Fruit fly (Drosophila melanogaster) whole organism, embryonic: ENCODE results near the gene CG7653.
A peak's percentile ranks its signal among the peaks of the same experiment; 100 is the strongest.

ENCODE experiments used
- CG10274 ChIP-seq: fragments of 200-800 bp; sonication (Bioruptor generic); optimal IDR thresholded peaks from 3 replicates; lab custom pipeline; 2017; ENCODE audit warnings: missing biosample characterization, mild to moderate bottlenecking, missing genetic modification characterization
- CG12659 ChIP-seq: fragments of 200-800 bp; sonication (Bioruptor generic); optimal IDR thresholded peaks from 3 replicates; lab custom pipeline; 2017; ENCODE audit warnings: mild to moderate bottlenecking, missing biosample characterization, missing genetic modification reagents, missing genetic modification characterization
- CG13424 ChIP-seq: fragments of 200-800 bp; sonication (Bioruptor generic); optimal IDR thresholded peaks from 2 replicates; lab custom pipeline; 2019; ENCODE audit warnings: missing biosample characterization, mild to moderate bottlenecking, missing genetic modification characterization, moderate library complexity
- CG15601 ChIP-seq: fragments of 200-800 bp; sonication (Bioruptor generic); optimal IDR thresholded peaks from 3 replicates; lab custom pipeline; 2019; ENCODE audit warnings: missing biosample characterization, mild to moderate bottlenecking, missing genetic modification characterization, moderate library complexity
- CG1603 ChIP-seq: fragments of 200-800 bp; sonication (Bioruptor generic); optimal IDR thresholded peaks from 2 replicates; lab custom pipeline; 2019; ENCODE audit warnings: missing biosample characterization, mild to moderate bottlenecking, missing genetic modification characterization, moderate library complexity
- CG16815 ChIP-seq: fragments of 200-800 bp; sonication (Bioruptor generic); optimal IDR thresholded peaks from 3 replicates; lab custom pipeline; 2017; ENCODE audit warnings: missing biosample characterization, mild to moderate bottlenecking, missing genetic modification characterization
- CG16863 ChIP-seq: fragments of 200-800 bp; sonication (Bioruptor generic); optimal IDR thresholded peaks from 3 replicates; lab custom pipeline; 2016; ENCODE audit warnings: missing biosample characterization, missing genetic modification characterization
- CG18476 ChIP-seq: fragments of 200-800 bp; sonication (Bioruptor generic); optimal IDR thresholded peaks from 2 replicates; lab custom pipeline; 2016; ENCODE audit warnings: missing biosample characterization, mild to moderate bottlenecking, missing genetic modification characterization
- CG2712 ChIP-seq: fragments of 200-800 bp; optimal IDR thresholded peaks from 3 replicates; lab custom pipeline; 2019; ENCODE audit warnings: missing biosample characterization, mild to moderate bottlenecking, missing genetic modification characterization, moderate library complexity
- CG31224 ChIP-seq: fragments of 200-800 bp; sonication (Bioruptor generic); IDR thresholded peaks from 2 replicates; pipeline ENCODE4 v1.3.6; 2022; ENCODE audit warnings: missing biosample characterization, missing genetic modification characterization
- CG6272 ChIP-seq: fragments of 200-800 bp; sonication (Bioruptor generic); IDR thresholded peaks from 2 replicates; pipeline ENCODE4 v1.3.6; 2022; ENCODE audit warnings: missing biosample characterization, missing genetic modification characterization
- CG8290 ChIP-seq, 3 experiments: fragments of 200-800 bp; sonication (Bioruptor generic); optimal IDR thresholded peaks; 2 replicates each; lab custom pipeline; 2016 to 2019; ENCODE audit warnings: missing biosample characterization in 3 of 3, missing genetic modification characterization in 3 of 3, mild to moderate bottlenecking in 2 of 3, moderate library complexity in 1 of 3
- CG9817 ChIP-seq: fragments of 200-800 bp; sonication (Bioruptor generic); optimal IDR thresholded peaks from 2 replicates; lab custom pipeline; 2018; ENCODE audit warnings: missing biosample characterization, mild to moderate bottlenecking, missing genetic modification characterization, moderate library complexity
- CHES-1-like ChIP-seq: fragments of 200-800 bp; sonication (Bioruptor generic); optimal IDR thresholded peaks from 2 replicates; lab custom pipeline; 2016; ENCODE audit warnings: missing biosample characterization, missing genetic modification characterization
- Dbx ChIP-seq: fragments of 200-800 bp; sonication (Bioruptor generic); IDR thresholded peaks from 3 replicates; pipeline ENCODE4 v1.3.6; 2022; ENCODE audit warnings: missing biosample characterization, missing genetic modification characterization
- ERR ChIP-seq: fragments of 200-800 bp; sonication (Bioruptor generic); optimal IDR thresholded peaks from 2 replicates; lab custom pipeline; 2016; ENCODE audit warnings: missing biosample characterization, missing genetic modification characterization
- Fer1 ChIP-seq: fragments of 200-800 bp; sonication (Bioruptor generic); optimal IDR thresholded peaks from 2 replicates; lab custom pipeline; 2017; ENCODE audit warnings: missing biosample characterization, mild to moderate bottlenecking, missing genetic modification characterization
- H15 ChIP-seq: fragments of 200-800 bp; sonication (Bioruptor generic); IDR thresholded peaks from 3 replicates; pipeline ENCODE4 v1.3.6; 2022; ENCODE audit warnings: missing biosample characterization, missing genetic modification characterization
- Hand ChIP-seq: fragments of 200-800 bp; sonication (Bioruptor generic); optimal IDR thresholded peaks from 2 replicates; lab custom pipeline; 2017; ENCODE audit warnings: mild to moderate bottlenecking, missing biosample characterization, missing genetic modification reagents, missing genetic modification characterization
- Hr78 ChIP-seq, 2 experiments: fragments of 200-800 bp in 1 of 2; fragments of >200 bp in 1 of 2; sonication (Bioruptor generic) in 1 of 2; optimal IDR thresholded peaks; 2 replicates each; lab custom pipeline; 2017 to 2019; ENCODE audit warnings: missing biosample characterization in 2 of 2, missing genetic modification characterization in 2 of 2, mild to moderate bottlenecking in 1 of 2, moderate library complexity in 1 of 2
- Myb ChIP-seq: fragments of 200-800 bp; sonication (Bioruptor generic); optimal IDR thresholded peaks from 2 replicates; lab custom pipeline; 2016; ENCODE audit warnings: missing biosample characterization, missing genetic modification characterization
- Nf-YC ChIP-seq: fragments of 200-800 bp; optimal IDR thresholded peaks from 3 replicates; lab custom pipeline; 2019; ENCODE audit warnings: missing biosample characterization, mild to moderate bottlenecking, missing genetic modification characterization, moderate library complexity
- Rfx ChIP-seq: fragments of 200-800 bp; sonication (Bioruptor generic); IDR thresholded peaks from 2 replicates; pipeline ENCODE4 v1.3.6; 2022; ENCODE audit warnings: missing biosample characterization, missing genetic modification characterization
- Sin3A ChIP-seq: fragments of >200 bp; optimal IDR thresholded peaks from 2 replicates; lab custom pipeline; 2018
- chm ChIP-seq: fragments of 200-800 bp; sonication (Bioruptor generic); IDR thresholded peaks from 2 replicates; pipeline ENCODE4 v1.3.6; 2022; ENCODE audit warnings: missing biosample characterization, missing genetic modification characterization
- dmrt11E ChIP-seq: fragments of 200-800 bp; sonication (Bioruptor generic); optimal IDR thresholded peaks from 3 replicates; lab custom pipeline; 2018; ENCODE audit warnings: missing biosample characterization, mild to moderate bottlenecking, missing genetic modification characterization, moderate library complexity
- en ChIP-seq: fragments of 200-800 bp; sonication (Bioruptor generic); optimal IDR thresholded peaks from 2 replicates; lab custom pipeline; 2016; ENCODE audit warnings: missing biosample characterization, missing genetic modification characterization
- esg ChIP-seq: fragments of 200-800 bp; sonication (Bioruptor generic); conservative IDR thresholded peaks from 2 replicates; pipeline ENCODE4 v1.3.6; 2022; ENCODE audit warnings: missing biosample characterization, missing genetic modification characterization
- fd3F ChIP-seq: fragments of 200-800 bp; sonication (Bioruptor generic); optimal IDR thresholded peaks from 2 replicates; lab custom pipeline; 2018; ENCODE audit warnings: missing biosample characterization, mild to moderate bottlenecking, missing genetic modification characterization, moderate library complexity
- ftz-f1 ChIP-seq: fragments of 200-800 bp; sonication (Bioruptor generic); optimal IDR thresholded peaks from 2 replicates; lab custom pipeline; 2016; ENCODE audit warnings: missing biosample characterization, missing genetic modification characterization
- gcm ChIP-seq: fragments of 200-800 bp; sonication (Bioruptor generic); optimal IDR thresholded peaks from 2 replicates; lab custom pipeline; 2019; ENCODE audit warnings: missing biosample characterization, mild to moderate bottlenecking, missing genetic modification characterization, moderate library complexity
- gro ChIP-seq: fragments of 200-800 bp; sonication (Bioruptor generic); optimal IDR thresholded peaks from 2 replicates; lab custom pipeline; 2016; ENCODE audit warnings: missing biosample characterization, missing genetic modification characterization
- kah ChIP-seq: fragments of 200-800 bp; sonication (Bioruptor generic); optimal IDR thresholded peaks from 2 replicates; lab custom pipeline; 2018; ENCODE audit warnings: missing biosample characterization, mild to moderate bottlenecking, missing genetic modification characterization
- kni ChIP-seq: fragments of 200-800 bp; sonication (Bioruptor generic); optimal IDR thresholded peaks from 3 replicates; lab custom pipeline; 2017; ENCODE audit warnings: mild to moderate bottlenecking, missing biosample characterization, missing genetic modification reagents, missing genetic modification characterization
- lmd ChIP-seq: fragments of 200-800 bp; sonication (Bioruptor generic); IDR thresholded peaks from 2 replicates; pipeline ENCODE4 v1.3.6; 2022; ENCODE audit warnings: missing biosample characterization, missing genetic modification characterization
- pita ChIP-seq: fragments of 200-800 bp; sonication (Bioruptor generic); optimal IDR thresholded peaks from 2 replicates; lab custom pipeline; 2017; ENCODE audit warnings: missing biosample characterization, mild to moderate bottlenecking, missing genetic modification characterization
- prd ChIP-seq, 3 experiments: fragments of >200 bp in 2 of 3; fragments of 200-800 bp in 1 of 3; sonication (Bioruptor generic) in 1 of 3; optimal IDR thresholded peaks in 2 of 3; IDR thresholded peaks in 1 of 3; 2 replicates in 2 of 3; 3 replicates in 1 of 3; pipeline versions ENCODE4 v1.3.6 to Lab custom; 2017 to 2022; ENCODE audit warnings: missing biosample characterization in 1 of 3, missing genetic modification characterization in 1 of 3
- psq ChIP-seq: fragments of 200-800 bp; sonication (Bioruptor generic); optimal IDR thresholded peaks from 2 replicates; lab custom pipeline; 2017; ENCODE audit warnings: missing biosample characterization, missing genetic modification characterization
- schlank ChIP-seq: fragments of 200-800 bp; sonication (Bioruptor generic); optimal IDR thresholded peaks from 2 replicates; lab custom pipeline; 2018; ENCODE audit warnings: missing biosample characterization, mild to moderate bottlenecking, missing genetic modification characterization
- sima ChIP-seq: fragments of 200-800 bp; sonication (Bioruptor generic); optimal IDR thresholded peaks from 2 replicates; lab custom pipeline; 2016; ENCODE audit warnings: missing biosample characterization, missing genetic modification characterization
- sisA ChIP-seq: fragments of 200-800 bp; sonication (Bioruptor generic); IDR thresholded peaks from 2 replicates; pipeline ENCODE4 v1.3.6; 2022; ENCODE audit warnings: missing biosample characterization, missing genetic modification characterization
- sug ChIP-seq: fragments of 200-800 bp; optimal IDR thresholded peaks from 2 replicates; lab custom pipeline; 2019; ENCODE audit warnings: missing biosample characterization, mild to moderate bottlenecking, missing genetic modification characterization, moderate library complexity
- tgo ChIP-seq: fragments of 200-800 bp; sonication (Bioruptor generic); IDR thresholded peaks from 3 replicates; pipeline ENCODE4 v1.3.6; 2022; ENCODE audit warnings: missing biosample characterization, missing genetic modification characterization
- tna ChIP-seq: fragments of 200-800 bp; sonication (Bioruptor generic); IDR thresholded peaks from 2 replicates; pipeline ENCODE4 v1.3.6; 2022; ENCODE audit warnings: missing biosample characterization, missing genetic modification characterization; ENCODE audit not compliant: partially characterized antibody
- toy ChIP-seq: fragments of 200-800 bp; sonication (Bioruptor generic); IDR thresholded peaks from 2 replicates; pipeline ENCODE4 v1.3.6; 2022; ENCODE audit warnings: missing biosample characterization, missing genetic modification characterization
- unpg ChIP-seq: fragments of 200-800 bp; sonication (Bioruptor generic); optimal IDR thresholded peaks from 3 replicates; lab custom pipeline; 2018; ENCODE audit warnings: missing biosample characterization, mild to moderate bottlenecking, missing genetic modification characterization, moderate library complexity
- vvl ChIP-seq: fragments of 200-800 bp; sonication (Bioruptor generic); IDR thresholded peaks from 2 replicates; pipeline ENCODE4 v1.3.6; 2022; ENCODE audit warnings: missing biosample characterization, missing genetic modification characterization

The CG7653 gene

dm6 chr2L:15909826-15910225, 29.9 kb upstream of the CG7653 start (continued):
- no peak for TF ChIP-seq kah (GFP tag; lab: Kevin White, UChicago)
- peak; percentile 55; the same call in 1 of the 3 replicates for TF ChIP-seq Dbx (GFP tag; lab: Robert Waterston, UW)
- peak; percentile 50 for TF ChIP-seq gro (GFP tag; lab: Kevin White, UChicago)
- TF ChIP-seq sug (tag; lab: Kevin White, UChicago): peak; percentile 86
- TF ChIP-seq psq (GFP tag; lab: Kevin White, UChicago): no peak
- TF ChIP-seq CG8290 (GFP tag; optimal IDR thresholded peaks at IDR 0.05; lab: Kevin White, UChicago): no peak
- TF ChIP-seq CG8290 (tag; optimal IDR thresholded peaks at IDR 0.05; lab: Kevin White, UChicago): peak in 1 of 2 experiments; percentile 74
- TF ChIP-seq unpg (GFP tag; lab: Kevin White, UChicago): peak; percentile 1
- peak; percentile 4 for TF ChIP-seq CG1603 (tag; lab: Kevin White, UChicago)
- peak; percentile 15 for TF ChIP-seq schlank (tag; lab: Kevin White, UChicago)
- TF ChIP-seq lmd (GFP tag; lab: Robert Waterston, UW): no peak
- peak; percentile 35 for TF ChIP-seq CHES-1-like (GFP tag; lab: Kevin White, UChicago)
- peak; percentile 11 for TF ChIP-seq CG13424 (tag; lab: Kevin White, UChicago)
- peak; percentile 96 for TF ChIP-seq ftz-f1 (GFP tag; lab: Kevin White, UChicago)
- TF ChIP-seq sisA (GFP tag; lab: Robert Waterston, UW): no peak

dm6 chr2L:15909277-15909674, 29.3 kb upstream of the CG7653 start:
- TF ChIP-seq Nf-YC (tag; lab: Kevin White, UChicago): no peak
- TF ChIP-seq kni: no peak
- TF ChIP-seq ERR (GFP tag; lab: Kevin White, UChicago): no peak
- no peak for TF ChIP-seq dmrt11E (tag; lab: Kevin White, UChicago)
- no peak for TF ChIP-seq Hand (GFP tag; lab: Kevin White, UChicago)
- no peak for TF ChIP-seq Myb (GFP tag; lab: Kevin White, UChicago)
- no peak for TF ChIP-seq CG16815
- no peak for TF ChIP-seq vvl (GFP tag; lab: Robert Waterston, UW)
- TF ChIP-seq tgo (GFP tag; lab: Robert Waterston, UW): no peak
- TF ChIP-seq Fer1 (GFP tag; lab: Kevin White, UChicago): no peak
- no peak for TF ChIP-seq gcm (GFP tag; lab: Kevin White, UChicago)
- TF ChIP-seq CG10274: no peak
- no peak for TF ChIP-seq CG9817
- no peak for TF ChIP-seq toy (GFP tag; lab: Robert Waterston, UW)
- TF ChIP-seq CG12659 (GFP tag; lab: Kevin White, UChicago): no peak
- TF ChIP-seq CG15601 (tag; lab: Kevin White, UChicago): no peak
- no peak for TF ChIP-seq H15 (GFP tag; lab: Robert Waterston, UW)
- no peak for TF ChIP-seq esg
- TF ChIP-seq CG16863 (GFP tag; lab: Kevin White, UChicago): no peak
- TF ChIP-seq CG6272 (GFP tag; lab: Robert Waterston, UW): no peak

dm6 chr2L:15908496-15909276, 28.7 kb upstream of the CG7653 start:
- no peak; the same call in 1 of the 2 replicates for TF ChIP-seq chm (GFP tag; lab: Robert Waterston, UW)
- peak; percentile 53; the same call in 1 of the 2 replicates for TF ChIP-seq Rfx (GFP tag; lab: Robert Waterston, UW)
- TF ChIP-seq pita (GFP tag; lab: Kevin White, UChicago): no peak
- no peak for TF ChIP-seq ERR (GFP tag; lab: Kevin White, UChicago)
- TF ChIP-seq fd3F: peak; percentile 37
- TF ChIP-seq CG31224 (GFP tag; lab: Robert Waterston, UW): peak; percentile 99
- TF ChIP-seq tna (GFP tag; lab: Robert Waterston, UW): 0 out of 2 replicates have a peak, but pooled peaks have one; percentile 42
- no peak for TF ChIP-seq en
- peak; percentile 12 for TF ChIP-seq CG18476 (GFP tag; lab: Kevin White, UChicago)
- TF ChIP-seq prd (optimal IDR thresholded peaks at IDR 0.05; lab: Kevin White, UChicago): no peak
- peak; percentile 19; the same call in 2 of the 3 replicates for TF ChIP-seq prd (GFP tag; IDR thresholded peaks at IDR 0.05; lab: Robert Waterston, UW)
- peak in 1 of 2 experiments; percentile 95 for TF ChIP-seq Hr78 (GFP tag; optimal IDR thresholded peaks at IDR 0.05; lab: Kevin White, UChicago)
- no peak for TF ChIP-seq sima (GFP tag; lab: Kevin White, UChicago)
- TF ChIP-seq CG2712 (tag; lab: Kevin White, UChicago): peak; percentile 78
- no peak for TF ChIP-seq Sin3A (lab: Kevin White, UChicago)
